Fruit fly (Drosophila melanogaster): ENCODE data around the gene Cp190.

Cp190 gene

DNA sequence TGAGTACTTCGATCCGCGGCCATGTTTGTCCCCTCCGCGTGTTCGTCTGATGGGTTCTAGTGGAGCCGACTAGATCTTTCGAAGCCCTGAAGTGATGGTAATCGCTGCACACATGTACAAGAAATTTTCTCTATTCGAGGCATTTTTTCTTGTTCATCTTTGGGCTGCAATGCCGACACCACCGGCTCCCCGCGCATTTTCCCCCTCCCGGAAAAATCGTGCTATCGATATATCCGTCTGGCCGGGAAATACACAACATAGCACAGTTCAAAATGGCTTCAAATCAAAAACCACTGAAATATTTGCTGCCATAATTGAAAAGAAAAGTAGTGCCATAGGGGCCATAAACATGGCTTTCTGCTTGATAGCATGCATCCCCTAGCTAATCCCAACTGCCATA lies 11.1 kb downstream of the Cp190 start:
- no peak for TF ChIP-seq CG8478 (optimal IDR thresholded peaks at IDR 0.05)
- no peak for TF ChIP-seq CTCF (optimal IDR thresholded peaks at IDR 0.05)

DNA sequence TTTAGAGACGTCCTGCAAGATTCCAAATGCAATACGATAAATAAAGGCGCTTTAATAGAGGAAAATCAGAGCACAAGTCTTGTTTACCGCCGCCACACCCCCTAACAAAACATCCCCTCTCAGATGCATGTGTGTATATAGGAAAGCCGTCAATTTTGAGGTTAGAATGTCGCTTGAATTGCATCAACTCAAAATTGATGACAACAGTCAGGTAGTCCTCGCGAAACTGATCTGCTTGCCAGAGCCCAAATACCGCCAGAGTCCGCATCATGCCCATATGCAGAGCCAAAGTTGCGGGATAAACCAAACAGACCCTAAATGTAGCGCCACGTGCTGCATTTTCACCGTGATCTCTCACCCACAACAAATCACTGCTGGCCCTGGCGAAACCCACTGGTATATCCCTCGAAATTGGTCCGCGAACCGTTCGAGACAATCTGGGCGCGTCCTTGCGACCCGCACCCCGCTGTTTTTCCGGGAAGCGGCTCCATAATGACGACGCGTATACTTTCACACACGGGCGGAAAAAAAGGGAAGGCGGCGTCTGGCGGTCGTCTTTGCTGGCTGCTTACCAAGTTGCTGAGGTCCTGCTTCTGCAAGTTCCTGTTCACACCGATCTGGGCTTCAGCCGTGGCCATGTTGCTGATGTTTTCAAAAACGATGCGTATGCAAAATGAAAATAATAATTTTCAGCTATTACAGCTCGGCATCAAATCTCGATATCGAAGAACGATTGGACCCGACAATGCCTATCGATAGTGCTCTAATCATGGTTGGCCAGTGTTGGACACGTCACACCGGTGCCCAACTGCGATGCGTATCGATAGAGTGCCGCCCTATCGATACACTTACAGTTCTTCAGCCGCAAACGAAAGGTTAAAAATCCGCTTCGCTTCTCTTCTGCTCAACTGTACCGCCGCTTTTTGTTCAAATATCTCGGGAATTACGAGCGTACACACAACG lies 12.1 kb downstream of the Cp190 start, which contains the start of the genes eIF2gamma and Set:
Gene eIF2gamma (minus strand): TSS at position 749 of the 963 bp plus-strand sequence.
Gene Set (plus strand): TSS at position 843 of the 963 bp plus-strand sequence.
- TF ChIP-seq CG8478 (optimal IDR thresholded peaks at IDR 0.05) (no peak), CTCF (optimal IDR thresholded peaks at IDR 0.05) (no peak)

DNA sequence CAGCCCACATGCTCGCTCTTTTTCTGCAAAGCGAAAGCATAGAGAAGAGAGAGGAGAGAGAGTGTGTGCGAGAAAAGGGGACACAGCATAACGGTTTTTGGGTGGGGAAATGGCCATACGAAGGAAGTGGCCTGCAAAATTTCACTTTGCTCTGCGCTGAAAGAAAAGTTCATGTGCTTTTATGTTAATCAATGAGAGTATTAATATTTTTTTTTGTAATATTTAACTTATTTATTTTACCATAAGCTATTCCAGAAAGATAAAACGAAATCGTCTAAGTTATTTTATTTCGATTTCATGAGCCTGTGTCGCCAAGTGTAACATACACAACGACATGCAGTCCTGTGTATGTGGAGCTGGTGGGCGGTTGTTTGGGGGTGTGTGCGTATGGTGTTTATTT lies 24.6 kb downstream of the Cp190 start:
- TF ChIP-seq CTCF (optimal IDR thresholded peaks at IDR 0.05) (no peak), CG8478 (optimal IDR thresholded peaks at IDR 0.05) (no peak)

DNA sequence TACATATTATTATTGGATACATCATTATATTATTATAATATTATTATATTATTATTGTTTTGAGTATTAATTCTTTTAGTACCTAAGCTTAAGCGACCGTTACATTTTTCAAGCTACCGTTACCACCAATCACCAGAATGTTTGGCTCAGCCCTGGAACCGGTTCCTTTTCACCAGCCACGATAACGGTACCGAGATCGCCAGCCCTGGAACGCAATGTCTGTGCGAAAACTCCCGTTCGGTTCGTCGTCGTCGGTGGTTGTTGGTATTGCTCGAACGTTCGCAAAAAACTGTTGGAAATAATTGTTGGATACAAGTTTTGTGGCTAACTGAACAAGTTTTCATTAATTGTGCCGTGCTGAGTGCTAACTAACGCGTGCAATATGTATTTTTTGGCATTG lies 25.3 kb downstream of the Cp190 start, which contains the start of gene CG42404:
Gene CG42404 (plus strand): TSS at position 360 of the 400 bp plus-strand sequence.
- TF ChIP-seq CG8478 (optimal IDR thresholded peaks at IDR 0.05) (no peak), CTCF (optimal IDR thresholded peaks at IDR 0.05) (peak in 1 of 2 experiments; percentile 11)

dm6 chr3R:15249037-15249436 lies 26.0 kb downstream of the Cp190 start, which contains the start of gene Amt:
Gene Amt, minus strand, starts transcription at chr3R:15249137.
- TF ChIP-seq CG8478 (optimal IDR thresholded peaks at IDR 0.05), result no peak
- TF ChIP-seq CTCF (optimal IDR thresholded peaks at IDR 0.05), result no peak

DNA sequence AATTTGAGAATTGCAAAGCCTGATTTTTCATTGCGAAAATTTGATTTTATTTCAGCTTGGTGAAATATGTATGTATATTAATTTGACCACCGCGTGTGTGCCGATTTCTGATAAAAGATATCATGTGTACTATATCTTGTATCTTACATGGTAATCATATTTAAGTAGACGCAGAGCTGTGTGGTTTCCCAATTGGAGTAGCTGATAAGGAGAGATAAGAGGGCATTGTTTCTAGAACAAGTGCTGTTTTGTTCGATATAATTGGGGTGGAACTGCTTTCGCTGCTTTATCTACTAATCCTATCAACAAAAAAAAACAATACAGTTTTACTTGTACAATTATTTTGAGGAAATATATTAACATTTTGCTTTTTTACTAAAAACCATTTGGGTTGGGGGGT lies 28.4 kb downstream of the Cp190 start:
- TF ChIP-seq CTCF (optimal IDR thresholded peaks at IDR 0.05) (no peak), CG8478 (optimal IDR thresholded peaks at IDR 0.05) (no peak)

DNA sequence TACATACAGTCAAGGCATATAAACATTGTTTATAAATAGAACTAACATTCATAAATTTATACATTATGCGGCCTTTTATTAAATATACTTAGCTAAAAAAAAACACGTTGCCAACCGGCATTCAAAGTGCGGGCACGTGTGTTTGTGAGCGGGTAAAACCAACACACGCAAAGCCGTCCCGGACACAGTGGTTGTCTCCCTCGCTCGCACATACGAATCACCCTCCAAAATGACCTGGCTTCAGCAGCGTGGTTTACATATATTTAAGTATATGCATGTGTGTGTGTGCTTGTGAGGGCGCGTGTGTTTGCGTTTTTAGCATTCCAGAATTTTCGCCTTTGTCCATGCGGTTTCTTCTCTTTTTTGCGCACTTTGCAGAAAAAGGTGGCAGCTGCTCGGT lies 31.6 kb downstream of the Cp190 start:
- TF ChIP-seq CTCF (optimal IDR thresholded peaks at IDR 0.05) (no peak), CG8478 (optimal IDR thresholded peaks at IDR 0.05) (no peak)

DNA sequence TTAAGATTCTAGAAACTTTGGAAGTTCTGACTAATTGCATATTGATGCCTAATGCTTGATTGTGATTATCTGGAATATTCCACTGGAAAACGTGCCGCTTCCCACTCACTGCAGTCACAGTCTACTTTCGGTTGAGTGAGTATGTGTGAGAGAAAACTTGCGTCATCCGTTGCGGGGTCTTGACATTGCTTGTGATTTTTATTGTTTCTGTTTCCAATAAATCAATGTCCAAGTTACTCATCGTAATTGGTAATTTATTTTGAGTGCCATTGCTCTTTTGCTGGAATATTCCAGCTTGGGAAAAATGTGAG lies 32.0 kb downstream of the Cp190 start:
- TF ChIP-seq CTCF (optimal IDR thresholded peaks at IDR 0.05) (no peak), CG8478 (optimal IDR thresholded peaks at IDR 0.05) (no peak)

dm6 chr3R:15242186-15243045 lies 32.6 kb downstream of the Cp190 start, which contains the start of the genes tefu and Hsc70-4:
Gene tefu, minus strand, starts transcription at chr3R:15242236.
Gene Hsc70-4, plus strand, starts transcription at chr3R:15242687.
- TF ChIP-seq CTCF (optimal IDR thresholded peaks at IDR 0.05) (peak in 1 of 2 experiments; percentile 6), CG8478 (optimal IDR thresholded peaks at IDR 0.05) (no peak)

DNA sequence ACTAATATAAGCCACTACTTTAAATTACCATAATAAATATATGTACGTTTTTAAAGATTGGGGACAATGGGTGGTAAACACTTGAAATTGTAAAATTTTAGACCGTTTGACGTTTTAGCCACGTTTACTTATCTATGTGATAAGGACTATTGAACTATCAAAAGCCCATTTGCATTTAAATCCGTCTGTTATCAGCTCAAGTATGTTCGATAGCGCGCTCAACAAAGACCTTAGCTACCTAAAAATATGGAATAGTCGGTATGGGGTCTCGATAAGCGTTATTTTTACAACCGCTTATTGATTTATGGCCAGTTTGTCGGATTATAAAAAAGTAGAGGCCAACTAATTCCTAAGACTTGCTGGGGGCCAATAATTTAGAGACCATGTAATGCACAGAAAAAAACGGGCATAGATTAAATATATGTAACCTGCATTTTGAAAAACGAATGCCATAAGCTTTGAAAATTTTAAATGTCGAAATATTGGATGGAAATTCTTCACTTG lies 43.4 kb downstream of the Cp190 start:
- no peak for TF ChIP-seq CG8478 (optimal IDR thresholded peaks at IDR 0.05)
- TF ChIP-seq CTCF (optimal IDR thresholded peaks at IDR 0.05), result no peak

dm6 chr3R:15230285-15230684 lies 44.8 kb downstream of the Cp190 start, which contains the start of gene CG34316:
Gene CG34316, plus strand, starts transcription at chr3R:15230585.
- TF ChIP-seq CG8478 (optimal IDR thresholded peaks at IDR 0.05), result no peak
- TF ChIP-seq CTCF (optimal IDR thresholded peaks at IDR 0.05), result no peak

DNA sequence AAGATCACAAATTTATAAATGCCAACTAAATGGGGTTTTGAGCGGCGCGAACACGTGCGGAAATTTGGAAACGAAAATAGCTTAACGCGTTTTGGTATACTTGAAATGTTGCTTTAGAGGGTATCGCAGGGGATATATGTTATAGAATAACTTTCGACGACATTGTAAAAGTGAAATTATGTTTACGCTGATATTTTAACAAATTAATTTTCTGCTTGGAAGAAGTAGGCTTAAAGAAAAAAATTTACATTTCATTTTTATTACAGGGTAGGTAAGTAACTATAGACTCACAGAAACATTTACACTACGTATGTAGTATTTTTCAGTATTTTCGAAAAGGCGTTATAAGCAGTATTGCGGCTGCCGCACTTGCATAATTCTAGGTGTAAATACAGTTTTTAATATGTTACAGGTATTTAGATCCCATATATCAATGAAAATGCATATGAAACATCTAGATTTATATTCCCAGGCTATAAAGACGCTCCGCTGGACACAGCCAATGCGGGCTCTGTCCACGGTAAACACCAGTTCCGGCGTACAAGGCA lies 45.6 kb downstream of the Cp190 start, which contains the start of the genes Art3 and mRpS10:
Gene Art3 (minus strand): TSS at position 80 of the 548 bp plus-strand sequence.
Gene mRpS10 (plus strand): TSS at position 337 of the 548 bp plus-strand sequence.
- TF ChIP-seq CTCF (optimal IDR thresholded peaks at IDR 0.05) (no peak), CG8478 (optimal IDR thresholded peaks at IDR 0.05) (no peak)

dm6 chr3R:15225279-15225730 lies 49.7 kb downstream of the Cp190 start, which contains the start of the genes CG31344 and Caf1-55:
Gene CG31344, minus strand, starts transcription at chr3R:15225329.
Gene Caf1-55, plus strand, starts transcription at chr3R:15225576.
- no peak for TF ChIP-seq CG8478 (optimal IDR thresholded peaks at IDR 0.05)
- no peak for TF ChIP-seq CTCF (optimal IDR thresholded peaks at IDR 0.05)

DNA sequence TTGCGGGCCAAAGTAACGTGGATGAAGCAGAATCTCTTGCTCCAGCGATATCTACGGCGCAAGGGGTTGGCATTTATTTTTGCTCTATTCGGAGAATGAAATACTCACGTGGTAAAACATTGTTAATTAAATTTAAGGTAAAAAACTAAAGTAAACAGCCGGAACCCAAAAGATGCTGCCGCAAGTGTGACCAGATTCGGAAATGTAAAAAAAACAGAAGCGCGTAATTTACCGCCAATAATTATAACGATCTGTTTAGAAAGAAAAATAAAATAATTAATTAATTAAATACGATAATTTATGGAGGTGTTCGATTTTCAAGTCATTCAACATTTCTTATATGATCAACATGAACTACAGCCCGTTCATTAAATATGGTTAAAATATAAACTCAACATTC lies 52.1 kb downstream of the Cp190 start, which contains the start of gene Polr2G:
Gene Polr2G (minus strand): TSS at position 208 of the 400 bp plus-strand sequence.
- no peak for TF ChIP-seq CG8478 (optimal IDR thresholded peaks at IDR 0.05)
- no peak for TF ChIP-seq CTCF (optimal IDR thresholded peaks at IDR 0.05)

Data from S2 (cell line).